Worm (Caenorhabditis elegans) whole organism, late embryonic: Measurements from ENCODE around the gene fbxb-52.

ENCODE experiments used
- fkh-10 ChIP-seq: fragments of 150-350 bp; optimal IDR thresholded peaks from 2 replicates; lab custom pipeline; 2014; ENCODE audit warnings: missing biosample characterization, missing genetic modification reagents, missing genetic modification characterization
- madf-2 ChIP-seq: sonication (generic microtip); optimal IDR thresholded peaks from 2 replicates; lab custom pipeline; 2017; ENCODE audit warnings: missing genetic modification characterization, missing compliant biosample characterization

DNA sequence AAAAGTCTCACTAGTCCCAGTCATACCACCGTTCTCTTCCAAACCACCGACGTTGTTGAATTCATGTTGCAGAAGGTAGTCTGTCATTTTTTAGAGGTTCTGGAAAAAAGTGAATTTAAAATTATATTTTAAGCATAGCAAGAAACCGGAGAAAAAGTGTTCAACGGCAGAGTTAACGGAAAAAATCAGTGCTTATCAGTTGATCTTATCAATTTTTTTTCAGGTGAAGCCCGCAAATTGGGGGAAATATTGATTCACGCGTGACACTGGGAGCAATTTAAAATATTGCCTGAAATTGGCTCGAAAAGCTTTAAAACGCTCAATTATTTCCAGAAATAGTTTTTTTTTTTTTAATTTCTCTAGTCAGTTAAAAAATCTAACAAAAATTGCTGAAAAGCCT lies 29.5 kb upstream of the fbxb-52 start, which contains the start of gene math-38:
- TF ChIP-seq fkh-10 (GFP tag; lab: Kevin White, UChicago) (no peak), madf-2 (no peak)
